Worm (Caenorhabditis elegans) whole organism, mixed stage, embryonic: ENCODE data around the gene C31C9.7.

ENCODE experiments used
- drap-1 ChIP-seq: fragments of 200-800 bp; sonication (Bioruptor generic); optimal IDR thresholded peaks from 3 replicates; lab custom pipeline; 2018; ENCODE audit warnings: mild to moderate bottlenecking, missing genetic modification characterization, missing compliant biosample characterization
- hlh-1 ChIP-seq: fragments of 150-350 bp; optimal IDR thresholded peaks from 2 replicates; lab custom pipeline; 2014; ENCODE audit warnings: missing biosample characterization, missing genetic modification reagents, missing genetic modification characterization
- nhr-12 ChIP-seq: fragments of 150-350 bp; optimal IDR thresholded peaks from 2 replicates; lab custom pipeline; 2014; ENCODE audit warnings: missing biosample characterization, missing genetic modification characterization
- nhr-237 ChIP-seq: fragments of 150-350 bp; optimal IDR thresholded peaks from 2 replicates; lab custom pipeline; 2014; ENCODE audit warnings: missing biosample characterization, missing genetic modification characterization
- unc-39 ChIP-seq: fragments of 150-350 bp; optimal IDR thresholded peaks from 2 replicates; lab custom pipeline; 2014; ENCODE audit warnings: missing biosample characterization, missing genetic modification characterization
- unc-62 ChIP-seq: fragments of 150-350 bp; optimal IDR thresholded peaks from 2 replicates; lab custom pipeline; 2014; ENCODE audit warnings: missing biosample characterization, missing genetic modification reagents, missing genetic modification characterization

ce11 chrII:13672057-13672456 is 3.2 kb downstream of the C31C9.7 start:
- TF ChIP-seq nhr-12 (no peak), drap-1 (GFP tag; lab: Kevin White, UChicago) (no peak), unc-39 (tag; lab: Kevin White, UChicago) (no peak), hlh-1 (tag; lab: Kevin White, UChicago) (no peak), unc-62 (GFP tag; lab: Kevin White, UChicago) (no peak), nhr-237 (tag; lab: Kevin White, UChicago) (no peak)
